Fruit fly (Drosophila melanogaster): Measurements from ENCODE around the gene CG4199.

The CG4199 gene

DNA sequence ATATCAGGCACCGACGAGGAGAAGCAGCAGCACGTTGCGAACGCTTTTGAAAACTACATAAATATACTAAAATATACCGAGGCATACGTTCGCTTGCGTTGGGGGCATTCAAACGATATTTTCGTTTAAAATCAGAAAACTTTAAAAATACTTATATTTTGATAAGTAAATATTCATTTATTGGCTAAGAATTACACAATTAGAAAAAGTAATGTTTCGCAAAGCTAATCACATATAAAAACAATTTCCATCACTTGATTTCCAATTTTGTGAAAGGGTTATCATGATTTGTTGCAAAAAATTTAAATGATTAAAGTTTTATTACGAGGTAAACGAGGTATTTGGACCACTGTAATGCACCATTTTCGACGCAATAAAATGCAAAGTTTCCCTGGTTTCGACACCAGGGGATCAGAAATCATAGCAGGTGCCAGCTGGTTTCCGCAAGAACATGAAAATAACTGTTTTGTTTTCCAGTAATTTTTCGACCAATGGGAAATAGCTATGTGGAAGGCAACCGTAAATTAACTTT, 2.6 kb upstream of the CG4199 start, which contains the start of gene CG4045 (continued):
- TF ChIP-seq CG11504 (tag; optimal IDR thresholded peaks at IDR 0.05) (peak; percentile 39), CG6791 (GFP tag; IDR thresholded peaks at IDR 0.05; ENCODE audit: partially characterized antibody) (no peak), CG10267 (tag; optimal IDR thresholded peaks at IDR 0.05) (peak; percentile 19), insv (GFP tag; optimal IDR thresholded peaks at IDR 0.05) (no peak), CG30431 (GFP tag; optimal IDR thresholded peaks at IDR 0.05) (no peak), CG14710 (tag; optimal IDR thresholded peaks at IDR 0.05) (peak; percentile 12), CG31441 (GFP tag; IDR thresholded peaks at IDR 0.05) (0 out of 2 replicates have a peak, but pooled peaks have one; percentile 18), CG6813 (GFP tag; optimal IDR thresholded peaks at IDR 0.05) (no peak), CG2712 (tag; optimal IDR thresholded peaks at IDR 0.05) (peak; percentile 23), ftz-f1 (GFP tag; optimal IDR thresholded peaks at IDR 0.05) (no peak), NFAT (GFP tag; IDR thresholded peaks at IDR 0.05) (no peak), shn (GFP tag; optimal IDR thresholded peaks at IDR 0.05) (no peak), Rx (GFP tag; IDR thresholded peaks at IDR 0.05) (no peak), CG1602 (GFP tag; optimal IDR thresholded peaks at IDR 0.05) (no peak), D19B (GFP tag; optimal IDR thresholded peaks at IDR 0.05) (no peak), Taf1 (GFP tag; IDR thresholded peaks at IDR 0.05) (no peak), toy (GFP tag; IDR thresholded peaks at IDR 0.05) (no peak), odd (GFP tag; optimal IDR thresholded peaks at IDR 0.05) (no peak), inv (GFP tag; IDR thresholded peaks at IDR 0.05; ENCODE audit: partially characterized antibody) (no peak), tna (GFP tag; IDR thresholded peaks at IDR 0.05; ENCODE audit: partially characterized antibody) (no peak), Ets65A (GFP tag) (no peak), Camta (GFP tag; optimal IDR thresholded peaks at IDR 0.05) (no peak), gro (GFP tag; optimal IDR thresholded peaks at IDR 0.05) (no peak), CG10565 (GFP tag; optimal IDR thresholded peaks at IDR 0.05) (no peak), Ssrp (tag; optimal IDR thresholded peaks at IDR 0.05) (peak; percentile 21), tll (GFP tag; optimal IDR thresholded peaks at IDR 0.05) (no peak), otp (GFP tag; IDR thresholded peaks at IDR 0.05) (no peak)

DNA sequence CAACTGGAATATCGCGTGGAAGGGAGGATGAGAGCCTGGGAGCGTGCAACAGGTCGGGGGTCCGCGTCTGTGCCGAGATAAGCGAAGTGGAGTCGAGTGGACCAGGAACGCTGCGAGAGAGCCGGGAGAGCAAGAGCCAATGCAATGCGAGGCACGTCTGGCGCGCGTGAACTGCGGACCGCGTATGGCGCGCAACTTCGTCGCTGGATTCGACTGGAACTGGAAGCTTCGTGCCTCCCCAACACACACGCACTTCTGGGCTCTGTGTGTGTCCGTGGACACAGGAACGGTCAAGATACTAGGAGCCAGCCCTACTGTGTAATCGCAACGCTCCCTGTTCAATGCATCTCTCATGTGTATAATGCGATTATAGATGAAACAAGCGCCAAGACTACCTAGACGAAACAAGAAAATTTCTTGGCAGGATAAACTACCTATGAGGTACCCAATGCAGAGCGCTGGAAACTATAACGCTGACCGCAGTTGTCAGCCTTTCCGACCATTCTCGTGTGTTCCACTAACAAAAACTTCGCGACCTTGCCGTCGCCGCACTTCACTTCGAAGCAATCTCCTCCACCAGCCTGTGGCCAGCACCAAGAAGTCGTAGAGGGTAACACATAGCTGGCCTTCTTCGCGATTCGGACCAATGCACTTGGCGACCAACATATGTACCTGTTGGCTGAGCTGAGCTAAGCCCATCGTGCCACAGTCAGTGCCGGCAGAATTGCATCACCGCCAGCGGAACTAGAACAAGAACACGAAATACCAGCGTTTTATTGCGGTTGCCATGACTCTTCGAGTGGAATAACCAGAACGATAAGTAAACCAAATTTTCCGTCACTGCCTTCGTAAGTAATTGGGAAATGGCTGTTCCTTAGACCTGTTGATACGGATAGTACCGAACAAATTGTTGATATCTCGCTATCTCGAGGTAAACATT, 1.1 kb downstream of the CG4199 start, which contains the start of gene Rtca:
TSS of gene Rtca (plus strand) at position 536 of the 940 bp plus-strand sequence.
- TF ChIP-seq Adf1 (GFP tag; IDR thresholded peaks at IDR 0.05) (peak; percentile 60; the same call in 1 of the 2 replicates), ash1 (GFP tag; optimal IDR thresholded peaks at IDR 0.05) (no peak), al (GFP tag; IDR thresholded peaks at IDR 0.05) (peak; percentile 42; the same call in 1 of the 2 replicates), Nf-YA (GFP tag; IDR thresholded peaks at IDR 0.05) (0 out of 2 replicates have a peak, but pooled peaks have one; percentile 8), sd (tag; optimal IDR thresholded peaks at IDR 0.05) (peak; percentile 74), Dref (GFP tag; IDR thresholded peaks at IDR 0.05) (no peak), CG12299 (tag; optimal IDR thresholded peaks at IDR 0.05) (peak; percentile 54), nerfin-2 (GFP tag; IDR thresholded peaks at IDR 0.05; ENCODE audit: partially characterized antibody) (no peak), gem (tag; optimal IDR thresholded peaks at IDR 0.05) (peak; percentile 78), CG1832 (GFP tag; optimal IDR thresholded peaks at IDR 0.05) (no peak), CG8944 (GFP tag; optimal IDR thresholded peaks at IDR 0.05) (peak; percentile 59), sug (tag; optimal IDR thresholded peaks at IDR 0.05) (peak; percentile 30), CG17568 (GFP tag; optimal IDR thresholded peaks at IDR 0.05) (no peak), CG32532 (GFP tag; IDR thresholded peaks at IDR 0.05) (peak; percentile 68; the same call in 1 of the 2 replicates), CG9876 (GFP tag; optimal IDR thresholded peaks at IDR 0.05) (peak; percentile 25), CG4820 (GFP tag; optimal IDR thresholded peaks at IDR 0.05) (peak; percentile 42), CG7745 (tag; optimal IDR thresholded peaks at IDR 0.05) (no peak), CG14667 (GFP tag; IDR thresholded peaks at IDR 0.05) (peak; percentile 48; the same call in 1 of the 2 replicates), chinmo (GFP tag; IDR thresholded peaks at IDR 0.05; ENCODE audit: partially characterized antibody) (0 out of 4 replicates have a peak, but pooled peaks have one; percentile 43), CG17612 (GFP tag; IDR thresholded peaks at IDR 0.05) (no peak), CG6175 (GFP tag; IDR thresholded peaks at IDR 0.05) (0 out of 3 replicates have a peak, but pooled peaks have one; percentile 30)

All from whole organism, embryonic.